Fruit fly (Drosophila melanogaster): Measurements from ENCODE around the gene Chsy.
A peak's percentile ranks its signal among the peaks of the same experiment; 100 is the strongest.

The Chsy gene

dm6 chrX:15615426-15615825, 22.1 kb upstream of the Chsy start (continued):
- peak; percentile 3 for TF ChIP-seq CG6792 (GFP tag; optimal IDR thresholded peaks at IDR 0.05)
- no peak for TF ChIP-seq CG11902 (GFP tag; optimal IDR thresholded peaks at IDR 0.05)
- TF ChIP-seq topi (GFP tag; optimal IDR thresholded peaks at IDR 0.05): peak; percentile 58
- peak; percentile 70 for TF ChIP-seq Met (GFP tag; optimal IDR thresholded peaks at IDR 0.05)
- TF ChIP-seq Lpt (GFP tag; optimal IDR thresholded peaks at IDR 0.05): peak; percentile 61
- TF ChIP-seq CG32006 (GFP tag; optimal IDR thresholded peaks at IDR 0.05): peak; percentile 71
- no peak for TF ChIP-seq CG9139 (GFP tag; optimal IDR thresholded peaks at IDR 0.05)
- peak; percentile 40 for TF ChIP-seq CG11294 (GFP tag; IDR thresholded peaks at IDR 0.05)
- peak; percentile 45 for TF ChIP-seq Sox14 (GFP tag; optimal IDR thresholded peaks at IDR 0.05)
- peak; percentile 76 for TF ChIP-seq eg (GFP tag; IDR thresholded peaks at IDR 0.05)
- TF ChIP-seq Sox102F (GFP tag; optimal IDR thresholded peaks at IDR 0.05): peak; percentile 42
- no peak for TF ChIP-seq Hr38 (GFP tag; optimal IDR thresholded peaks at IDR 0.05)
- peak; percentile 37 for TF ChIP-seq Ets21C (GFP tag; optimal IDR thresholded peaks at IDR 0.05)
- no peak for TF ChIP-seq dsx (GFP tag; optimal IDR thresholded peaks at IDR 0.05; ENCODE audit: poor library complexity, severe bottlenecking)
- TF ChIP-seq Ets96B (tag; optimal IDR thresholded peaks at IDR 0.05): peak; percentile 47
- no peak for TF ChIP-seq fd59A (GFP tag; optimal IDR thresholded peaks at IDR 0.05)
- TF ChIP-seq CG6276 (GFP tag; optimal IDR thresholded peaks at IDR 0.05): peak; percentile 53
- TF ChIP-seq CG8632 (GFP tag; optimal IDR thresholded peaks at IDR 0.05): peak; percentile 19
- TF ChIP-seq acj6 (GFP tag; optimal IDR thresholded peaks at IDR 0.05): peak; percentile 49
- TF ChIP-seq CG6808 (GFP tag; optimal IDR thresholded peaks at IDR 0.05): no peak
- TF ChIP-seq salr (GFP tag; optimal IDR thresholded peaks at IDR 0.05): peak in 1 of 2 experiments; percentile 50
- TF ChIP-seq vri (GFP tag; optimal IDR thresholded peaks at IDR 0.05): no peak
- TF ChIP-seq cyc (GFP tag; optimal IDR thresholded peaks at IDR 0.05): peak; percentile 62
- TF ChIP-seq CG34406 (GFP tag; optimal IDR thresholded peaks at IDR 0.05): peak; percentile 42

- TF ChIP-seq CG10631 (GFP tag; optimal IDR thresholded peaks at IDR 0.05) (no peak), CG3919 (GFP tag; optimal IDR thresholded peaks at IDR 0.05) (peak; percentile 64), CG15336 (GFP tag; IDR thresholded peaks at IDR 0.05) (peak; percentile 34; the same call in 1 of the 2 replicates), CG8119 (GFP tag; IDR thresholded peaks at IDR 0.05) (0 out of 3 replicates have a peak, but pooled peaks have one; percentile 5), spab (GFP tag; optimal IDR thresholded peaks at IDR 0.05) (no peak), ss (GFP tag; optimal IDR thresholded peaks at IDR 0.05) (peak in 1 of 2 experiments; percentile 21)
These were observed 18.5 kb upstream of the Chsy start for dm6 chrX:15611795-15612194.

dm6 chrX:15610957-15611356, 17.6 kb upstream of the Chsy start:
- no peak for TF ChIP-seq CG7368 (GFP tag; optimal IDR thresholded peaks at IDR 0.05)
- TF ChIP-seq topi (GFP tag; optimal IDR thresholded peaks at IDR 0.05): peak; percentile 38
- TF ChIP-seq Ets96B (tag; optimal IDR thresholded peaks at IDR 0.05): peak; percentile 13
- TF ChIP-seq CG6163 (GFP tag; IDR thresholded peaks at IDR 0.05): no peak
- no peak for TF ChIP-seq Eip93F (GFP tag; optimal IDR thresholded peaks at IDR 0.05)
- no peak for TF ChIP-seq Hr38 (GFP tag; optimal IDR thresholded peaks at IDR 0.05)
- TF ChIP-seq Sox15 (GFP tag; optimal IDR thresholded peaks at IDR 0.05): no peak
- TF ChIP-seq CG9139 (GFP tag; optimal IDR thresholded peaks at IDR 0.05): no peak
- TF ChIP-seq CG1621 (tag; optimal IDR thresholded peaks at IDR 0.05): no peak
- no peak for TF ChIP-seq Lpt (GFP tag; optimal IDR thresholded peaks at IDR 0.05)
- TF ChIP-seq CG11762 (GFP tag; optimal IDR thresholded peaks at IDR 0.05; ENCODE audit: insufficient read depth): no peak
- peak; percentile 39 for TF ChIP-seq Hr4 (GFP tag; optimal IDR thresholded peaks at IDR 0.05)
- TF ChIP-seq CG6808 (GFP tag; optimal IDR thresholded peaks at IDR 0.05): peak; percentile 12
- peak in 1 of 2 experiments; percentile 9 for TF ChIP-seq salr (GFP tag; optimal IDR thresholded peaks at IDR 0.05)
- TF ChIP-seq Gug (GFP tag; IDR thresholded peaks at IDR 0.05): no peak
- peak; percentile 48 for TF ChIP-seq Met (GFP tag; optimal IDR thresholded peaks at IDR 0.05)
- TF ChIP-seq fd59A (GFP tag; optimal IDR thresholded peaks at IDR 0.05): peak; percentile 32
- no peak for TF ChIP-seq CG8319 (GFP tag; optimal IDR thresholded peaks at IDR 0.05)
- TF ChIP-seq eg (GFP tag; IDR thresholded peaks at IDR 0.05): peak; percentile 36; the same call in 1 of the 3 replicates
- TF ChIP-seq Eip78C (GFP tag): peak; percentile 74
- TF ChIP-seq CG3919 (GFP tag; optimal IDR thresholded peaks at IDR 0.05): peak; percentile 27
- TF ChIP-seq spab (GFP tag; optimal IDR thresholded peaks at IDR 0.05): no peak
- no peak for TF ChIP-seq CG3032 (tag; optimal IDR thresholded peaks at IDR 0.05)
- no peak for TF ChIP-seq vri (GFP tag; optimal IDR thresholded peaks at IDR 0.05)
- no peak for TF ChIP-seq CG16779 (tag; optimal IDR thresholded peaks at IDR 0.05)
- TF ChIP-seq CG10631 (GFP tag; optimal IDR thresholded peaks at IDR 0.05): peak; percentile 19
- peak; percentile 20 for TF ChIP-seq CG34406 (GFP tag; optimal IDR thresholded peaks at IDR 0.05)
- TF ChIP-seq CG4318 (GFP tag; optimal IDR thresholded peaks at IDR 0.05): peak; percentile 9
- TF ChIP-seq dsx (GFP tag; optimal IDR thresholded peaks at IDR 0.05; ENCODE audit: poor library complexity, severe bottlenecking): no peak
- TF ChIP-seq fd85E (GFP tag; optimal IDR thresholded peaks at IDR 0.05): no peak
- no peak for TF ChIP-seq CG6792 (GFP tag; optimal IDR thresholded peaks at IDR 0.05)
- peak; percentile 23 for TF ChIP-seq acj6 (GFP tag; optimal IDR thresholded peaks at IDR 0.05)
- TF ChIP-seq cyc (GFP tag; optimal IDR thresholded peaks at IDR 0.05): no peak
- TF ChIP-seq fkh (GFP tag; optimal IDR thresholded peaks at IDR 0.05): no peak
- TF ChIP-seq CG11902 (GFP tag; optimal IDR thresholded peaks at IDR 0.05): no peak
- peak; percentile 41 for TF ChIP-seq Sox14 (GFP tag; optimal IDR thresholded peaks at IDR 0.05)

All from whole organism, prepupa.